Fruit fly (Drosophila melanogaster) whole organism: ENCODE measurements around the gene aln.

Experiments
- CG8478 ChIP-seq: fragments of >200 bp; optimal IDR thresholded peaks from 2 replicates; lab custom pipeline; 2018; ENCODE audit warnings: inconsistent platforms
- Dll ChIP-seq: fragments of >200 bp; optimal IDR thresholded peaks from 2 replicates; lab custom pipeline; 2017
- EcR ChIP-seq, 2 experiments: fragments of >200 bp; optimal IDR thresholded peaks; 2 replicates each; lab custom pipeline; 2017; ENCODE audit warnings: missing biosample characterization in 2 of 2, missing genetic modification characterization in 2 of 2, missing genetic modification reagents in 2 of 2
- pan ChIP-seq: fragments of >200 bp; optimal IDR thresholded peaks from 2 replicates; lab custom pipeline; 2017
- psq ChIP-seq: fragments of >200 bp; optimal IDR thresholded peaks from 2 replicates; lab custom pipeline; 2017
- usp ChIP-seq: fragments of >200 bp; optimal IDR thresholded peaks from 2 replicates; lab custom pipeline; 2017; ENCODE audit warnings: missing biosample characterization, missing genetic modification characterization, mixed read lengths

Gene aln

DNA sequence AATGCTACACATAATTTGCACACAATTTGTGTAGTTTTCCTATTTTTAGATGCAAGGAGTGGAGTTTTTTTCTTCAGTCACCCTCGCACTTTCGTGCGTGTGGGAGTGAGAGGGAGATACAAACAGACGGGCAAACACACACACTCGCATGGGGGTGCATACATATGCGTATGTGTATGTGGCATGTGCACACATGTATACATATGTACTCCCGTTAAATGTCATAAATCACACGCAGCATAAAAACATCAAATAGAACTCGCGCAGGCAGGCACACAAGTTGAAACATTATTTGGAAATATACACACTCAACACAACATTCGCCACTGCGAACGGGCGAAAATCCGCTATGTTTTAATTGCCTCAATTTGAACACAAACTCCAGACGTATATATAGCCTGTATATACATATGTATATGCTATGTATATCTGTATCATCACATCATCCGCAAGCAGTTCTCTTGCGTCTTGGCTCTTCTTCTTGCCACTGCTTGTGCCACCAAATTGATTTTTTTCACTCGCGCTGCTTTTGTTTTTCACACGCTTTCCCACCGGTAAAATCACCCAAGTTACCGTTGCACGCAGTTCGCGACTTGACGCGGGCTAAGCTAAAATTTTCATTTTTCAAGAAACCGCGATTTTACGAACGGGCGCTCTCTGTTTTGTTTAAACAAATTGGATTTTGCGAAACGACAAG is 40.6 kb downstream of the aln start, which contains the start of the genes CG9205 and trio:
Gene CG9205 (plus strand): TSS at position 508 of the 697 bp plus-strand sequence.
Gene trio (minus strand): TSS at position 686 of the 697 bp plus-strand sequence.
- TF ChIP-seq Dll (lab: Kevin White, UChicago) = no peak
- no peak for TF ChIP-seq psq (lab: Kevin White, UChicago)
- no peak for TF ChIP-seq CG8478
- TF ChIP-seq EcR (GFP tag; optimal IDR thresholded peaks at IDR 0.05; lab: Kevin White, UChicago) = no peak
- no peak for TF ChIP-seq usp
- TF ChIP-seq pan (lab: Kevin White, UChicago) = no peak

DNA sequence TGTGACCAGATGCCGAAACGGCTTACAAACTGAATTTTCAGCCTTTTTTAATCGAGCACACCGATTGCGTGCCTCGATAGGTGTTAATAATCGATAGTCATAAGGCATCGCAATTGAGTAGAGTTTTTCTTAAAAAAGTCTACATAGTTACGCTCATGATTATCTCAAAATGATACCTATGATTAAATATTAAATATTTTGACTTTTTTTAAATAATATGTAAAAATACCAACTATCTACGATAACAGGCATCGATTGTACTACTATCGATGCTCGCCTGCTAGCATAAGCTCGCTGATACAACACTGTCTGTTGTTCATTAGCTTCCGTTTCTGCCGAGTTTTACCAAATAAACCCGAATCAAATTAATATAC is 41.1 kb downstream of the aln start:
- no peak for TF ChIP-seq usp
- no peak for TF ChIP-seq psq (lab: Kevin White, UChicago)
- TF ChIP-seq pan (lab: Kevin White, UChicago) = no peak
- no peak for TF ChIP-seq Dll (lab: Kevin White, UChicago)
- no peak for TF ChIP-seq EcR (GFP tag; optimal IDR thresholded peaks at IDR 0.05; lab: Kevin White, UChicago)
- TF ChIP-seq CG8478 = no peak

DNA sequence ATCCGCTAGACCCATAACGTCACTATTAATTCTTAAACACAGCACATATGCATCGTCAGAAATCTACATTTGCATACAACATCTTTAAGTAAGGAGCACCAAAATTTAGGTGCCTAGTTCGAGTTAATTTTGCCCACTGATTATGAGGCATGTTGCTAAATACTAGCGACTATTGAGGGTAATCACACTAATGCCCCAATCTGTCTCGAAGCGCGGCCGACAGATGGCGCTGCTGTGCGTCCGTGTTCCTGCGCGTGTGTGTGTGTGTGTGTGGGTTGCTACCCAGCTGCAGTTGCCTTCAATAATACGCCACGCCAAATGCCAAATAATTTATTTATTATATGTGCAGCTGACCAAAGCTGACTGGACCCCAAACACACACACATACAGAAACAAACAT is 47.6 kb downstream of the aln start:
- TF ChIP-seq pan (lab: Kevin White, UChicago) (no peak), Dll (lab: Kevin White, UChicago) (no peak), usp (no peak), CG8478 (no peak), EcR (GFP tag; optimal IDR thresholded peaks at IDR 0.05; lab: Kevin White, UChicago) (no peak), psq (lab: Kevin White, UChicago) (no peak)

DNA sequence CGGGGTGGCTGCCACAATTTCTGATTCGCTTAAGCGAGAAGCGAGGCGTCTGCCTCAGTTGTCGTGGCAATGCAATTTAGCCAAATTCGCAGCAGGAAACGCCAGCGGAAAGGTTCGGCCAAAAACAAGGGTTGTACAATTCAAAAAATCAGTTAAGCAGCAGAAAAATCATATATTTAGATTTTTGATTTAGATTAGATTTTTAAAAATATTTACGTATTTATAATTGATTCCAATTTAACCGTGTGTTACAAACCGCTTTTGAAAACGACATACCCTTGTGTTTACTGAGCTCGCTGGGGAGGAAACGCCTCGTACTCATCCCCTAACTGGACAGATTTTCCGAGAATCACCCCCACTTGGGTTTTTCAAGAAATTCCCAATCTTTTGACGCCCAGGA is 49.7 kb downstream of the aln start:
- TF ChIP-seq pan (lab: Kevin White, UChicago) (no peak), EcR (GFP tag; optimal IDR thresholded peaks at IDR 0.05; lab: Kevin White, UChicago) (no peak), psq (lab: Kevin White, UChicago) (no peak), CG8478 (no peak), usp (no peak)
